Fruit fly (Drosophila melanogaster) whole organism, embryonic: ENCODE results near the gene Polr2M.

Experiments
- Ada2b ChIP-seq: fragments of 200-800 bp; sonication (Bioruptor generic); IDR thresholded peaks from 2 replicates; pipeline ENCODE4 v1.3.6; 2022; ENCODE audit warnings: missing biosample characterization, missing genetic modification characterization
- Blimp-1 ChIP-seq: fragments of 200-800 bp; sonication (Bioruptor generic); optimal IDR thresholded peaks from 3 replicates; lab custom pipeline; 2018; ENCODE audit warnings: missing biosample characterization, missing genetic modification characterization, mild to moderate bottlenecking, moderate library complexity, missing genetic modification reagents
- CG10209 ChIP-seq: fragments of 200-800 bp; sonication (Bioruptor generic); optimal IDR thresholded peaks from 3 replicates; lab custom pipeline; 2017; ENCODE audit warnings: missing biosample characterization, mild to moderate bottlenecking, missing genetic modification characterization, missing genetic modification reagents
- CG12155 ChIP-seq: fragments of 200-800 bp; sonication (Bioruptor generic); optimal IDR thresholded peaks from 3 replicates; lab custom pipeline; 2016; ENCODE audit warnings: missing biosample characterization, missing genetic modification characterization
- CG12391 ChIP-seq: fragments of 200-800 bp; sonication (Bioruptor generic); optimal IDR thresholded peaks from 3 replicates; lab custom pipeline; 2018; ENCODE audit warnings: missing biosample characterization, mild to moderate bottlenecking, missing genetic modification characterization, moderate library complexity
- CG12942 ChIP-seq: fragments of 200-800 bp; sonication (Bioruptor generic); optimal IDR thresholded peaks from 3 replicates; lab custom pipeline; 2016; ENCODE audit warnings: missing biosample characterization, missing genetic modification characterization
- CG13424 ChIP-seq: fragments of 200-800 bp; sonication (Bioruptor generic); optimal IDR thresholded peaks from 2 replicates; lab custom pipeline; 2019; ENCODE audit warnings: missing biosample characterization, mild to moderate bottlenecking, missing genetic modification characterization, moderate library complexity
- CG17361 ChIP-seq: fragments of 200-800 bp; sonication (Bioruptor generic); IDR thresholded peaks from 3 replicates; pipeline ENCODE4 v1.3.6; 2022; ENCODE audit warnings: missing biosample characterization, missing genetic modification characterization
- CG17385 ChIP-seq: fragments of 200-800 bp; sonication (Bioruptor generic); optimal IDR thresholded peaks from 3 replicates; lab custom pipeline; 2018; ENCODE audit warnings: missing biosample characterization, mild to moderate bottlenecking, missing genetic modification characterization
- CG17612 ChIP-seq: fragments of 200-800 bp; sonication (Bioruptor generic); IDR thresholded peaks from 2 replicates; pipeline ENCODE4 v1.3.6; 2022; ENCODE audit warnings: missing biosample characterization, missing genetic modification characterization
- CG33213 ChIP-seq: fragments of 200-800 bp; sonication (Bioruptor generic); optimal IDR thresholded peaks from 3 replicates; lab custom pipeline; 2016; ENCODE audit warnings: missing biosample characterization, missing genetic modification characterization
- CG5180 ChIP-seq: fragments of 200-800 bp; sonication (Bioruptor generic); optimal IDR thresholded peaks from 3 replicates; lab custom pipeline; 2017; ENCODE audit warnings: missing biosample characterization, missing genetic modification characterization, mild to moderate bottlenecking, moderate library complexity, missing genetic modification reagents
- CG8290 ChIP-seq, 3 experiments: fragments of 200-800 bp; sonication (Bioruptor generic); optimal IDR thresholded peaks; 2 replicates each; lab custom pipeline; 2016 to 2019; ENCODE audit warnings: missing biosample characterization in 3 of 3, missing genetic modification characterization in 3 of 3, mild to moderate bottlenecking in 2 of 3, moderate library complexity in 1 of 3
- CG8924 ChIP-seq: fragments of 200-800 bp; optimal IDR thresholded peaks from 3 replicates; lab custom pipeline; 2019; ENCODE audit warnings: missing biosample characterization, mild to moderate bottlenecking, missing genetic modification characterization, moderate library complexity
- Chrac-16 ChIP-seq: fragments of 200-800 bp; sonication (Bioruptor generic); optimal IDR thresholded peaks from 3 replicates; lab custom pipeline; 2016; ENCODE audit warnings: missing biosample characterization, missing genetic modification characterization
- Dad ChIP-seq: fragments of 200-800 bp; sonication (Bioruptor generic); optimal IDR thresholded peaks from 3 replicates; lab custom pipeline; 2016; ENCODE audit warnings: missing biosample characterization, missing genetic modification characterization
- Dip3 ChIP-seq: fragments of 200-800 bp; sonication (Bioruptor generic); optimal IDR thresholded peaks from 3 replicates; lab custom pipeline; 2016; ENCODE audit warnings: missing biosample characterization, missing genetic modification characterization
- Fer1 ChIP-seq: fragments of 200-800 bp; sonication (Bioruptor generic); optimal IDR thresholded peaks from 2 replicates; lab custom pipeline; 2017; ENCODE audit warnings: missing biosample characterization, mild to moderate bottlenecking, missing genetic modification characterization
- Hmr ChIP-seq: fragments of 200-800 bp; sonication (Bioruptor generic); optimal IDR thresholded peaks from 3 replicates; lab custom pipeline; 2017; ENCODE audit warnings: mild to moderate bottlenecking, missing biosample characterization, missing genetic modification reagents, missing genetic modification characterization
- Hr39 ChIP-seq: fragments of >200 bp; optimal IDR thresholded peaks from 2 replicates; lab custom pipeline; 2017
- Hsf ChIP-seq: fragments of 200-800 bp; sonication (Bioruptor generic); optimal IDR thresholded peaks from 3 replicates; lab custom pipeline; 2016; ENCODE audit warnings: missing biosample characterization, missing genetic modification characterization
- Nf-YA ChIP-seq: fragments of 200-800 bp; sonication (Bioruptor generic); IDR thresholded peaks from 2 replicates; pipeline ENCODE4 v1.3.6; 2022; ENCODE audit warnings: missing biosample characterization, missing genetic modification characterization
- Oli ChIP-seq: fragments of 200-800 bp; sonication (Bioruptor generic); optimal IDR thresholded peaks from 2 replicates; lab custom pipeline; 2018; ENCODE audit warnings: missing biosample characterization, mild to moderate bottlenecking, missing genetic modification characterization, moderate library complexity
- PHDP ChIP-seq: fragments of 200-800 bp; sonication (Bioruptor generic); optimal IDR thresholded peaks from 3 replicates; lab custom pipeline; 2018; ENCODE audit warnings: missing biosample characterization, mild to moderate bottlenecking, missing genetic modification characterization, moderate library complexity
- Sox102F ChIP-seq: fragments of 200-800 bp; sonication (Bioruptor generic); optimal IDR thresholded peaks from 2 replicates; lab custom pipeline; 2018; ENCODE audit warnings: missing biosample characterization, mild to moderate bottlenecking, missing genetic modification characterization, moderate library complexity
- Ssrp ChIP-seq: fragments of 200-800 bp; sonication (Bioruptor generic); optimal IDR thresholded peaks from 2 replicates; lab custom pipeline; 2018; ENCODE audit warnings: missing biosample characterization, mild to moderate bottlenecking, missing genetic modification characterization, moderate library complexity
- bsh ChIP-seq, 2 experiments: fragments of 200-800 bp; sonication (Bioruptor generic); optimal IDR thresholded peaks; 2 replicates each; lab custom pipeline; 2017 to 2018; ENCODE audit warnings: mild to moderate bottlenecking in 2 of 2, missing biosample characterization in 2 of 2, missing genetic modification characterization in 2 of 2, moderate library complexity in 1 of 2
- cato ChIP-seq: fragments of 200-800 bp; sonication (Bioruptor generic); optimal IDR thresholded peaks from 2 replicates; lab custom pipeline; 2016; ENCODE audit warnings: missing biosample characterization, missing genetic modification characterization, borderline replicate concordance
- dmrt11E ChIP-seq: fragments of 200-800 bp; sonication (Bioruptor generic); optimal IDR thresholded peaks from 3 replicates; lab custom pipeline; 2018; ENCODE audit warnings: missing biosample characterization, mild to moderate bottlenecking, missing genetic modification characterization, moderate library complexity
- dpn ChIP-seq, 2 experiments: fragments of 200-800 bp; sonication (Bioruptor generic); optimal IDR thresholded peaks; 3 replicates each; lab custom pipeline; 2016; ENCODE audit warnings: missing biosample characterization in 2 of 2, missing genetic modification characterization in 2 of 2
- dysf ChIP-seq: fragments of 200-800 bp; sonication (Bioruptor generic); IDR thresholded peaks from 3 replicates; pipeline ENCODE4 v1.3.6; 2022; ENCODE audit warnings: missing biosample characterization, missing genetic modification characterization
- eve ChIP-seq, 2 experiments: fragments of >200 bp; optimal IDR thresholded peaks; 2 replicates each; lab custom pipeline; 2017; ENCODE audit warnings: missing biosample characterization in 2 of 2, missing genetic modification characterization in 2 of 2
- fd3F ChIP-seq: fragments of 200-800 bp; sonication (Bioruptor generic); optimal IDR thresholded peaks from 2 replicates; lab custom pipeline; 2018; ENCODE audit warnings: missing biosample characterization, mild to moderate bottlenecking, missing genetic modification characterization, moderate library complexity
- gsb ChIP-seq: fragments of 200-800 bp; sonication (Bioruptor generic); IDR thresholded peaks from 2 replicates; pipeline ENCODE4 v1.3.6; 2022; ENCODE audit warnings: missing biosample characterization, missing genetic modification characterization
- ind ChIP-seq: fragments of 200-800 bp; sonication (Bioruptor generic); optimal IDR thresholded peaks from 3 replicates; lab custom pipeline; 2016; ENCODE audit warnings: missing biosample characterization, missing genetic modification characterization
- lab ChIP-seq: fragments of 200-800 bp; sonication (Bioruptor generic); optimal IDR thresholded peaks from 3 replicates; lab custom pipeline; 2017; ENCODE audit warnings: missing biosample characterization, missing genetic modification characterization, mild to moderate bottlenecking, moderate library complexity, missing genetic modification reagents
- nom ChIP-seq: fragments of 200-800 bp; sonication (Bioruptor generic); optimal IDR thresholded peaks from 2 replicates; lab custom pipeline; 2017; ENCODE audit warnings: missing biosample characterization, missing genetic modification characterization, mild to moderate bottlenecking, moderate library complexity, missing genetic modification reagents
- pros ChIP-seq: fragments of 200-800 bp; sonication (Bioruptor generic); optimal IDR thresholded peaks from 3 replicates; lab custom pipeline; 2019; ENCODE audit warnings: missing biosample characterization, mild to moderate bottlenecking, missing genetic modification characterization, moderate library complexity
- scrt ChIP-seq: fragments of 200-800 bp; sonication (Bioruptor generic); optimal IDR thresholded peaks from 2 replicates; lab custom pipeline; 2018; ENCODE audit warnings: missing biosample characterization, mild to moderate bottlenecking, missing genetic modification characterization, moderate library complexity
- shn ChIP-seq: fragments of 200-800 bp; sonication (Bioruptor generic); optimal IDR thresholded peaks from 3 replicates; lab custom pipeline; 2016; ENCODE audit warnings: missing biosample characterization, missing genetic modification characterization
- tap ChIP-seq: fragments of 200-800 bp; optimal IDR thresholded peaks from 3 replicates; lab custom pipeline; 2019; ENCODE audit warnings: missing biosample characterization, mild to moderate bottlenecking, missing genetic modification characterization, moderate library complexity

The Polr2M gene

dm6 chr3R:19187717-19188149, 41.5 kb upstream of the Polr2M start (continued):
- TF ChIP-seq Fer1 (GFP tag; lab: Kevin White, UChicago) = peak; percentile 19
- TF ChIP-seq tap (tag; lab: Kevin White, UChicago) = peak; percentile 38
- TF ChIP-seq eve (GFP tag; optimal IDR thresholded peaks at IDR 0.05; lab: Kevin White, UChicago) = peak in 1 of 2 experiments; percentile 30
- TF ChIP-seq bsh (GFP tag; optimal IDR thresholded peaks at IDR 0.05; lab: Kevin White, UChicago) = peak in 1 of 2 experiments; percentile 83
- peak; percentile 98 for TF ChIP-seq CG8290 (GFP tag; optimal IDR thresholded peaks at IDR 0.05; lab: Kevin White, UChicago)
- peak; percentile 76 to 100 for TF ChIP-seq CG8290 (tag; optimal IDR thresholded peaks at IDR 0.05; lab: Kevin White, UChicago)
- peak; percentile 12 for TF ChIP-seq pros
- peak; percentile 19 for TF ChIP-seq CG12391 (tag; lab: Kevin White, UChicago)
- no peak for TF ChIP-seq dysf
- peak; percentile 23 for TF ChIP-seq Ssrp (tag; lab: Kevin White, UChicago)
- TF ChIP-seq Hmr = peak; percentile 35
- peak; percentile 26 for TF ChIP-seq PHDP (tag; lab: Kevin White, UChicago)
- TF ChIP-seq Hr39 (lab: Kevin White, UChicago) = no peak
- peak; percentile 44 for TF ChIP-seq Oli (tag; lab: Kevin White, UChicago)
- TF ChIP-seq CG17385 (GFP tag; lab: Kevin White, UChicago) = peak; percentile 13
- no peak for TF ChIP-seq dmrt11E
- TF ChIP-seq Nf-YA (GFP tag; lab: Robert Waterston, UW) = no peak
- peak in 1 of 2 experiments; percentile 16 for TF ChIP-seq dpn (GFP tag; optimal IDR thresholded peaks at IDR 0.05; lab: Kevin White, UChicago)
- no peak for TF ChIP-seq shn (GFP tag; lab: Kevin White, UChicago)
- peak; percentile 42 for TF ChIP-seq ind
- TF ChIP-seq CG17612 (GFP tag; lab: Robert Waterston, UW) = peak; percentile 98
- TF ChIP-seq CG12155 (GFP tag; lab: Kevin White, UChicago) = no peak
- no peak for TF ChIP-seq Dip3 (GFP tag; lab: Kevin White, UChicago)
- no peak for TF ChIP-seq gsb (GFP tag; lab: Robert Waterston, UW)
- TF ChIP-seq CG5180 (GFP tag; lab: Kevin White, UChicago) = peak; percentile 27
- TF ChIP-seq Chrac-16 (GFP tag; lab: Kevin White, UChicago) = no peak
- TF ChIP-seq CG8924 (tag; lab: Kevin White, UChicago) = peak; percentile 31
- peak; percentile 63 for TF ChIP-seq CG13424 (tag; lab: Kevin White, UChicago)
- no peak for TF ChIP-seq CG12942 (GFP tag; lab: Kevin White, UChicago)
- no peak for TF ChIP-seq CG33213 (GFP tag; lab: Kevin White, UChicago)
- TF ChIP-seq CG10209 (GFP tag; lab: Kevin White, UChicago) = peak; percentile 6
- peak; percentile 25; the same call in 1 of the 2 replicates for TF ChIP-seq Ada2b (GFP tag; lab: Robert Waterston, UW)
- no peak for TF ChIP-seq Dad (GFP tag; lab: Kevin White, UChicago)
- peak; percentile 21 for TF ChIP-seq lab
- TF ChIP-seq Blimp-1 (GFP tag; lab: Kevin White, UChicago) = peak; percentile 16
- TF ChIP-seq CG17361 (GFP tag; lab: Robert Waterston, UW) = 0 out of 3 replicates have a peak, but pooled peaks have one; percentile 21
- peak; percentile 14 for TF ChIP-seq scrt
- no peak for TF ChIP-seq cato (GFP tag; lab: Kevin White, UChicago)
- peak; percentile 35 for TF ChIP-seq nom (GFP tag; lab: Kevin White, UChicago)
- peak; percentile 22 for TF ChIP-seq fd3F
- TF ChIP-seq Sox102F (GFP tag; lab: Kevin White, UChicago) = peak; percentile 18
- TF ChIP-seq Hsf (GFP tag; lab: Kevin White, UChicago) = peak; percentile 18
